Worm (Caenorhabditis elegans) whole organism, L4 larva: ENCODE measurements around the gene ceh-18.

Source experiments
- dpl-1 ChIP-seq: fragments of 150-350 bp; optimal IDR thresholded peaks from 2 replicates; lab custom pipeline; 2014; ENCODE audit warnings: missing biosample characterization, missing genetic modification reagents, missing genetic modification characterization
- madf-9 ChIP-seq: fragments of 200-800 bp; sonication (Bioruptor generic); conservative IDR thresholded peaks from 2 replicates; pipeline ENCODE4 v1.3.6; 2022; ENCODE audit warnings: missing genetic modification reagents, missing genetic modification characterization, missing compliant biosample characterization

DNA sequence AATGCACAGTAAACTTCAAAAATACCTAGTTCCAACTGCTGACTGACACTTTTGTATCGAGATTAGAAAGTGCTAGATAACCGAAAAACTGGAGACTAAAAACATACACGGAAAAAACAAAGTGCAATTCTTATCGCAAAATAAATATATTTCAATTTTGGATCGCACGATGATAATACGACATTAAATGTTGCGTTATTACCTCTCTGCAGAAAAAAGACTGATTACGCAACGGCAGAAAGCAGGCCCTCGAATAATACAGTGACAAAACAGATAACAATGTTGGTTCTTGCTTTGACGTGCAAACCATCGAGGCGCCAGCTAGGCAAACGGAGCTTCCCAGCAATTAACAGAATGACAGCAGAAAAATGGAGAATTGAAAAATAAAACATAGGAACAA, 33.7 kb downstream of the ceh-18 start:
- TF ChIP-seq madf-9 (GFP tag; lab: Robert Waterston, UW) (no peak), dpl-1 (no peak)
